Worm (Caenorhabditis elegans): ENCODE measurements around the gene his-69.

his-69 gene

DNA sequence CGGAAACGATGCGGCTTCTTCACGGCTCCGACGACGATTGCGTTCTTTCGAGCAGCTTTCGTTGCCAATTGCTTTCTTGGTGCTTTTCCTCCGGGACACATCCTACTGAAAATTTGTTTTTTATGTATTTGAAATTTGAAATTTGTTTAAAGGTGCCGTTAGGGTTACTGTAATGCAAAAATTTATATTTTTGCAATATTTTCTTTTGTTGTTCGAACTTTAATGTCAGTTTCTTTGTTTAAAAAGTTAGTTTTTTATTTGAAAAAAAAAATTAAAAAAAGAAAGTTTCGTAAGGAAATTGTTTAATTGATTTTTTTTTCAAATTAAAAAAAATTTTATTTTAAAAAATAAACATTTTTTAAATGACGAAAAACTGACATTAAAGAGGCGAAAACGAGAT lies at the start of gene his-69:
TSS of gene his-69 (minus strand) at position 101 of the 400 bp plus-strand sequence.
- TF ChIP-seq ceh-82 (tag; optimal IDR thresholded peaks at IDR 0.05) = no peak
- no peak for TF ChIP-seq dsc-1 (tag; optimal IDR thresholded peaks at IDR 0.05)
- no peak for TF ChIP-seq alr-1 (tag; optimal IDR thresholded peaks at IDR 0.05; ENCODE audit: borderline replicate concordance)
- TF ChIP-seq zag-1 (tag; optimal IDR thresholded peaks at IDR 0.05) = no peak
- TF ChIP-seq lin-35 (GFP tag; optimal IDR thresholded peaks at IDR 0.05) = no peak
- no peak for TF ChIP-seq nhr-71 (tag; optimal IDR thresholded peaks at IDR 0.05)
- no peak for TF ChIP-seq lin-14 (GFP tag; optimal IDR thresholded peaks at IDR 0.05)
- TF ChIP-seq rnt-1 (tag; optimal IDR thresholded peaks at IDR 0.05) = no peak
- no peak for TF ChIP-seq ceh-88 (GFP tag; IDR thresholded peaks at IDR 0.05)
- TF ChIP-seq hlh-4 (tag; optimal IDR thresholded peaks at IDR 0.05) = no peak
- TF ChIP-seq lsy-2 (tag; optimal IDR thresholded peaks at IDR 0.05) = no peak
- TF ChIP-seq sox-4 (tag; optimal IDR thresholded peaks at IDR 0.05) = no peak
- no peak for TF ChIP-seq fkh-10 (GFP tag; optimal IDR thresholded peaks at IDR 0.05)
- no peak for TF ChIP-seq nhr-84 (tag; optimal IDR thresholded peaks at IDR 0.05)

DNA sequence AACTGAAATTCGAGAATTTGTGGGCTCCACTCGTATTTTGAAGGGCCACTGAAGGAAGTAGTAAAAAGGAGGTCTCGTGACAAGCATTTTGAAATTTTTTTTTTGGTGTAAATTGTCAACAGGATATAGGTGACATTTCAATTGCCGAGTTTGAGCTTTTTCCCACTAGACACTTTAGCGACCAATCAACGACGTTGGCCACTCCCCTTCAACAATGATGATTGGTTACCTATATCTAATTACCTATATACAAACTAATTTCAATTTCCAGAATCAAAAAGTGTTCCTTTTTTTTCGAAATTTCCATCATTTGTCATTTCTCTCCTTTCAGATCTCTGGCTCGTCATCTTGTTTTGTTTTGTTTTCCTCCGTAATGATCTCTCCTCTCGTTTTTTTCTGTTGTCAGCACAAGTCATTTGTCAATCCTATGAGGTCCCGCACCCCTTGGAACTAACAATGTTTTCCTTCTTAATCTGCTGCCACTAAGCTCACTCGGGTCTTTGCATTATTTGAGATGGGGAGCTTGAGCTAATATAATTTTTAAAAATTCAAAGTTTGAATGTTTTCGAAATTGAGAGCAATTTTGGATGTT lies 49.5 kb upstream of the his-69 start:
- TF ChIP-seq unc-62 (GFP tag; optimal IDR thresholded peaks at IDR 0.05) = no peak
- no peak for TF ChIP-seq tlp-1 (tag; optimal IDR thresholded peaks at IDR 0.05)
- TF ChIP-seq grh-1 (GFP tag; IDR thresholded peaks at IDR 0.05) = no peak
- no peak for TF ChIP-seq ztf-11 (tag; optimal IDR thresholded peaks at IDR 0.05)
- no peak for TF ChIP-seq elt-3 (tag; optimal IDR thresholded peaks at IDR 0.05)
- TF ChIP-seq F16B12.6 (tag; optimal IDR thresholded peaks at IDR 0.05) = no peak
- no peak for TF ChIP-seq mef-2 (tag; optimal IDR thresholded peaks at IDR 0.05)

DNA sequence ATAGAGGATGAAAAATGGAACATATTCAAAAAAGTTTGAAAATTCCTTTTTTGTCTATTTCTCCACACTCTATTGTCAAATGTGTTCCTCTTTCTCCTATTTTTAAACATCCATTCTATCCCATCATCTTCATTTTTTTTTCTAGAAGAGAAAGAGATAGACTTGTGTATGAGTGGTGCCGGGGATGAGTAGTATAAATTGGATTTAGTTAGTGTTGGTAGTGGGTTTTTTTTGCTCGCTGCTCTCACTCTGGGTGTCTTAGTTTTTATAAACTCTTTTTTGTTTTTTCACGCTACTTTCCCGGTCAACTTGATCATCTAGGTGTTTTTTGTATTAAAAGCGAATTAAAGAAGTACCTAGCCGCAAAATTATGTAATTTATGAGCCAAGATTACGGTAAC lies 48.7 kb upstream of the his-69 start:
- TF ChIP-seq nhr-12 (tag; optimal IDR thresholded peaks at IDR 0.05) (no peak), lin-14 (GFP tag; optimal IDR thresholded peaks at IDR 0.05) (peak; percentile 28)

DNA sequence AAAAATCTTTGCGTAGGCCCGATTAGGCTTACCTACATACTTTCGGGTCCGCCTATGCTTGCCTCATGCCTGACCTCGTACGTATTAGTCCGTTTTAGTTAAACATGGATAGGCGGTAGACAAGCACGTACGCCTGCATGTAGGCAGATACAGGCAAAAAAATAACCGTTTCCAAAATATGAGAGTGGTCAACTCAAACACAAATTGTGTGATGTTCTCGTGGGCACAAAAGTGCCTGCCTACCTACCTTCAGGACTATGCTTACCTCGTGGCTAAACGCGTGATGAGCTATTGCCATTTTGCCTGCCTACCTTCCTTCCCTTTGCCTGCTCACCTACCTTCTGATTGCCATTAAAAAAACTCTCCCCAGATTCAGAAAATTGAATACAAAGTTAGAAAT lies 48.1 kb upstream of the his-69 start:
- TF ChIP-seq nhr-85 (tag) (no peak), swsn-7 (tag; optimal IDR thresholded peaks at IDR 0.05) (no peak), mep-1 (tag; optimal IDR thresholded peaks at IDR 0.05) (no peak), unc-98 (GFP tag; IDR thresholded peaks at IDR 0.05) (no peak), blmp-1 (tag; optimal IDR thresholded peaks at IDR 0.05) (no peak), nhr-84 (tag; optimal IDR thresholded peaks at IDR 0.05) (no peak), lin-13 (GFP tag; optimal IDR thresholded peaks at IDR 0.05) (no peak), efl-1 (optimal IDR thresholded peaks at IDR 0.05) (no peak), efl-1 (GFP tag; optimal IDR thresholded peaks at IDR 0.05 in 1 of 2) (no peak), ceh-63 (GFP tag; optimal IDR thresholded peaks at IDR 0.05) (no peak), nhr-28 (tag; optimal IDR thresholded peaks at IDR 0.05) (no peak), hlh-17 (GFP tag; optimal IDR thresholded peaks at IDR 0.05; ENCODE audit: borderline replicate concordance) (no peak), unc-86 (tag; optimal IDR thresholded peaks at IDR 0.05) (no peak), C16A3.4 (tag; optimal IDR thresholded peaks at IDR 0.05) (no peak), vab-15 (tag; optimal IDR thresholded peaks at IDR 0.05) (no peak), irx-1 (tag; optimal IDR thresholded peaks at IDR 0.05) (no peak)

DNA sequence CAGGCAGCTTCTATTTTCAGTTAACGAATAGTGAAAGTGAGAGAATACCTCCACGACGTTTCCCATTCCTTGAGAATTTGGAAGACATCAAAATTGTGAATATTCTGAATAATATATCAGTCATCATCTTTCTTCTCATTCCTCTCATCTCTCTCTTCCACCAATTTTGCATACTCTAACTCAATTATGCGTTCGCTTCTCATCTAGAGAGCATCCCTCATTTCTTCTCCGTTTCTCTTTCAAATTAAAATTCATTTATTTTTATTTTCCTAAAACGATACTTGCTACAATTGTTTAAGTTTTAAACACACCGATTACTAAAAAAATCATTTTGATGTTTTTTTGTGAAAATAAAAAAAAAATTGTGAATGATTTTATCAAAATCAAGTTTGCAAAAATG lies 44.6 kb upstream of the his-69 start:
- TF ChIP-seq unc-130 (tag; optimal IDR thresholded peaks at IDR 0.05) (no peak), lin-15B (tag; optimal IDR thresholded peaks at IDR 0.05) (no peak), mep-1 (tag; optimal IDR thresholded peaks at IDR 0.05) (no peak), lin-14 (GFP tag; optimal IDR thresholded peaks at IDR 0.05) (no peak), vab-15 (tag; optimal IDR thresholded peaks at IDR 0.05) (no peak), ceh-88 (GFP tag; IDR thresholded peaks at IDR 0.05) (no peak), rnt-1 (tag; optimal IDR thresholded peaks at IDR 0.05) (no peak), unc-62 (GFP tag; optimal IDR thresholded peaks at IDR 0.05) (no peak), dpl-1 (GFP tag; optimal IDR thresholded peaks at IDR 0.05) (no peak), nhr-20 (tag; optimal IDR thresholded peaks at IDR 0.05) (no peak), nhr-71 (tag; optimal IDR thresholded peaks at IDR 0.05) (no peak), C34B4.2 (tag; optimal IDR thresholded peaks at IDR 0.05) (no peak), lir-3 (tag; optimal IDR thresholded peaks at IDR 0.05; ENCODE audit: poor library complexity) (no peak), lin-35 (GFP tag; optimal IDR thresholded peaks at IDR 0.05) (no peak), C16A3.4 (tag; optimal IDR thresholded peaks at IDR 0.05) (no peak), jun-1 (tag; optimal IDR thresholded peaks at IDR 0.05) (no peak), fkh-4 (tag; optimal IDR thresholded peaks at IDR 0.05; ENCODE audit: borderline replicate concordance) (no peak), nhr-47 (tag; optimal IDR thresholded peaks at IDR 0.05) (no peak), hlh-4 (tag; optimal IDR thresholded peaks at IDR 0.05) (no peak)
